Fruit fly (Drosophila melanogaster) Kc167 (cell line): Measurements from ENCODE around the gene CG44271.

Experiments
- insv ChIP-seq: fragments of >200 bp; optimal IDR thresholded peaks from 3 replicates; lab custom pipeline; 2018; ENCODE audit warnings: missing external identifiers
- ttk ChIP-seq: sonication (Bioruptor generic); optimal IDR thresholded peaks from 2 replicates; lab custom pipeline; 2017; ENCODE audit warnings: missing external identifiers

DNA sequence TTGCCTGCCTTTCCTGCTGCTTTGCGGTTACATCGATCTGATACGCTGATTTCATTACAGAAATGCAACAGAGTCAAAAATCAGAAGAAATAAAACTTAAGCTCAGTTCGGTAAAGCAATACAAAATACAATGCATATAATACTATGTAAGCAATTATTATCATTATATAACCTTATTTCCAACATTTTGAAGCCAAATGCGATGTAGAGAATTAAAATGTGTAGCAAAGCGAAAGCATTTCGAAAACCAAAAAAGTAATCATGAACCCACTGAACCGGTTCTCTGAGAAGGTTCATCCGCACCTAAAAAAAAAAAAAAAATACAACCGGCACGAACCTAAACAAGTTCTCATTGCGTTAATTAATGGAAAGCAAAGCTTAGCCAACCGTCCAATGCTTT is 36.5 kb upstream of the CG44271 start:
- TF ChIP-seq insv (lab: Kevin White, UChicago), result no peak
- no peak for TF ChIP-seq ttk (lab: Kevin White, UChicago)
